Worm (Caenorhabditis elegans): ENCODE data around the gene kvs-1.

- no peak for TF ChIP-seq fos-1 (tag; optimal IDR thresholded peaks at IDR 0.05)
- no peak for TF ChIP-seq ces-1 (GFP tag; optimal IDR thresholded peaks at IDR 0.05)
- TF ChIP-seq fkh-10 (GFP tag; optimal IDR thresholded peaks at IDR 0.05) = peak; percentile 9
- no peak for TF ChIP-seq lsy-2 (tag; optimal IDR thresholded peaks at IDR 0.05)
Measured at ce11 chrX:7678437-7679139, 28.3 kb downstream of the kvs-1 start.

Measured in whole organism, L1 larva.